Fruit fly (Drosophila melanogaster): ENCODE results near the gene CG15130.

The CG15130 gene

dm6 chr2L:20424560-20424959, at the start of gene CG15130:
TSS of gene CG15130 (minus strand) at chr2L:20424660.
- TF ChIP-seq CG17328 (GFP tag; IDR thresholded peaks at IDR 0.05) (0 out of 2 replicates have a peak, but pooled peaks have one; percentile 15), ranshi (GFP tag; IDR thresholded peaks at IDR 0.05) (no peak)

- peak; percentile 13 for TF ChIP-seq abd-A (tag; optimal IDR thresholded peaks at IDR 0.05)
- TF ChIP-seq CG3407 (GFP tag; optimal IDR thresholded peaks at IDR 0.05), result no peak
Measured at dm6 chr2L:20473285-20473684, 48.8 kb upstream of the CG15130 start, which contains the start of gene CG43233. TSS of gene CG43233 (minus strand) at chr2L:20473385.

DNA sequence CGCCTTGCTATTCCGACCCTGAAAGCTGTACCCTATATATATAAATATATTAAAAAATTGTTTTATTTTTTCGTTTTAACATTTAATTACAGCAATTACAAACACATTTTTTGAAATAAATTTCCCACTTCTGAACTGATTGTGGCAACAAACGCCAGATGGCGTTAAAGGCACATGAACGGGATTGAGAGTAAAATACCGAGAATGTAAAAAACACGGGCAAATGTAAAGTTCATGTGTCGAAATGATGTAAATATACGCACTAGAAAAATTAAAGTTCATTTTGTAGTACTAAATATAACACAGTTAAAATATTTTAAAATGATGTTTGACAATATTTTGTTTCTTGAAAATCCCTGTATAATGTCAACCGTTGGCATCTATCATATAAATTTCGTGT, 39.9 kb upstream of the CG15130 start:
- TF ChIP-seq Lhr (GFP tag; optimal IDR thresholded peaks at IDR 0.05), result peak; percentile 46
- peak; percentile 24 for TF ChIP-seq CG18619 (GFP tag; optimal IDR thresholded peaks at IDR 0.05)
- TF ChIP-seq cg (GFP tag; optimal IDR thresholded peaks at IDR 0.05), result no peak
- peak; percentile 15 for TF ChIP-seq HHEX (GFP tag; optimal IDR thresholded peaks at IDR 0.05)
- peak; percentile 48 for TF ChIP-seq CG17568 (GFP tag; optimal IDR thresholded peaks at IDR 0.05)
- TF ChIP-seq Hr51 (GFP tag; optimal IDR thresholded peaks at IDR 0.05), result peak in 1 of 2 experiments; percentile 35
- peak; percentile 13 for TF ChIP-seq D19A (tag; optimal IDR thresholded peaks at IDR 0.05)
- TF ChIP-seq CrebB (tag; optimal IDR thresholded peaks at IDR 0.05), result no peak
- TF ChIP-seq knrl (GFP tag; IDR thresholded peaks at IDR 0.05; ENCODE audit: partially characterized antibody), result peak; percentile 59
- TF ChIP-seq amos (GFP tag; IDR thresholded peaks at IDR 0.05; ENCODE audit: partially characterized antibody), result peak; percentile 69
- TF ChIP-seq Dad (GFP tag; optimal IDR thresholded peaks at IDR 0.05), result no peak
- peak; percentile 29 for TF ChIP-seq lab (GFP tag; optimal IDR thresholded peaks at IDR 0.05)
- TF ChIP-seq CG6813 (GFP tag; optimal IDR thresholded peaks at IDR 0.05), result no peak
- TF ChIP-seq CG12659 (GFP tag; optimal IDR thresholded peaks at IDR 0.05), result peak; percentile 11
- 0 out of 2 replicates have a peak, but pooled peaks have one; percentile 10 for TF ChIP-seq E2f1 (GFP tag; IDR thresholded peaks at IDR 0.05)
- peak; percentile 63 for TF ChIP-seq CG10979 (tag; optimal IDR thresholded peaks at IDR 0.05)
- TF ChIP-seq CG14965 (GFP tag; optimal IDR thresholded peaks at IDR 0.05; ENCODE audit: borderline replicate concordance), result peak; percentile 94
- no peak for TF ChIP-seq CG8290 (GFP tag; optimal IDR thresholded peaks at IDR 0.05)
- TF ChIP-seq CG8290 (tag; optimal IDR thresholded peaks at IDR 0.05), result peak; percentile 23 to 35
- peak; percentile 50; the same call in 2 of the 3 replicates for TF ChIP-seq CG2199 (GFP tag; IDR thresholded peaks at IDR 0.05)
- peak; percentile 34 for TF ChIP-seq nerfin-1 (tag; optimal IDR thresholded peaks at IDR 0.05)
- peak; percentile 41; the same call in 1 of the 2 replicates for TF ChIP-seq Xrp1 (GFP tag; IDR thresholded peaks at IDR 0.05)
- no peak for TF ChIP-seq Sin3A (optimal IDR thresholded peaks at IDR 0.05)
- TF ChIP-seq sens-2 (GFP tag; IDR thresholded peaks at IDR 0.05), result peak; percentile 25; the same call in 1 of the 2 replicates
- TF ChIP-seq CG6689 (GFP tag; IDR thresholded peaks at IDR 0.05), result no peak
- peak; percentile 27 for TF ChIP-seq CG12071 (GFP tag; optimal IDR thresholded peaks at IDR 0.05)
- TF ChIP-seq trem (tag; optimal IDR thresholded peaks at IDR 0.05), result peak; percentile 26
- peak; percentile 15 for TF ChIP-seq phol (tag; optimal IDR thresholded peaks at IDR 0.05)
- peak; percentile 7; the same call in 1 of the 2 replicates for TF ChIP-seq CG7372 (GFP tag; IDR thresholded peaks at IDR 0.05)
- peak; percentile 6 for TF ChIP-seq ATbp (GFP tag; optimal IDR thresholded peaks at IDR 0.05)
- TF ChIP-seq CoRest (tag; optimal IDR thresholded peaks at IDR 0.05), result peak; percentile 24
- peak in 1 of 2 experiments; percentile 9 for TF ChIP-seq chif (GFP tag; optimal IDR thresholded peaks at IDR 0.05)
- TF ChIP-seq CG31441 (GFP tag; IDR thresholded peaks at IDR 0.05), result peak; percentile 37; the same call in 1 of the 2 replicates
- TF ChIP-seq ci (GFP tag; IDR thresholded peaks at IDR 0.05), result peak; percentile 50; the same call in 1 of the 3 replicates
- TF ChIP-seq dmrt11E (tag; optimal IDR thresholded peaks at IDR 0.05), result peak; percentile 36
- TF ChIP-seq CG15696 (tag; optimal IDR thresholded peaks at IDR 0.05), result peak; percentile 21
- TF ChIP-seq emc (GFP tag; optimal IDR thresholded peaks at IDR 0.05), result no peak
- TF ChIP-seq Stat92E (GFP tag; optimal IDR thresholded peaks at IDR 0.05), result no peak
- TF ChIP-seq Hey (tag; optimal IDR thresholded peaks at IDR 0.05), result no peak
- no peak for TF ChIP-seq CG9727 (GFP tag; optimal IDR thresholded peaks at IDR 0.05)
- peak; percentile 12; the same call in 2 of the 3 replicates for TF ChIP-seq Opbp (GFP tag; IDR thresholded peaks at IDR 0.05; ENCODE audit: partially characterized antibody)

Measured in whole organism, embryonic.